Fruit fly (Drosophila melanogaster): ENCODE results near the gene ds.

Gene ds

dm6 chr2L:721757-722156 lies 7.0 kb upstream of the ds start:
- TF ChIP-seq CG8159 (tag; optimal IDR thresholded peaks at IDR 0.05): peak; percentile 66
- TF ChIP-seq gl (tag; optimal IDR thresholded peaks at IDR 0.05): no peak
- no peak for TF ChIP-seq D1 (tag; optimal IDR thresholded peaks at IDR 0.05)
- TF ChIP-seq Ets98B (GFP tag; IDR thresholded peaks at IDR 0.05): no peak
- no peak for TF ChIP-seq EcR (GFP tag; optimal IDR thresholded peaks at IDR 0.05)
- peak; percentile 8 for TF ChIP-seq Pif1B (GFP tag; optimal IDR thresholded peaks at IDR 0.05)
- TF ChIP-seq CG14655 (GFP tag; optimal IDR thresholded peaks at IDR 0.05): peak; percentile 12
- no peak for TF ChIP-seq CG4496 (GFP tag; IDR thresholded peaks at IDR 0.05)
- peak; percentile 36 for TF ChIP-seq CG15710 (tag; optimal IDR thresholded peaks at IDR 0.05)
- TF ChIP-seq rn (GFP tag; IDR thresholded peaks at IDR 0.05): no peak
- TF ChIP-seq CG32121 (GFP tag; IDR thresholded peaks at IDR 0.05): no peak
- no peak for TF ChIP-seq CG10348 (GFP tag; IDR thresholded peaks at IDR 0.05)
- TF ChIP-seq fd96Ca (GFP tag; IDR thresholded peaks at IDR 0.05): no peak
- TF ChIP-seq Snoo (tag; optimal IDR thresholded peaks at IDR 0.05): no peak
- TF ChIP-seq Pif1A (GFP tag; optimal IDR thresholded peaks at IDR 0.05): no peak
- TF ChIP-seq CG12605 (GFP tag; IDR thresholded peaks at IDR 0.05): no peak
- no peak for TF ChIP-seq CG13204 (GFP tag; optimal IDR thresholded peaks at IDR 0.05)
- no peak for TF ChIP-seq CG8301 (tag; optimal IDR thresholded peaks at IDR 0.05)
- TF ChIP-seq CG17806 (tag; optimal IDR thresholded peaks at IDR 0.05): peak; percentile 58
- peak; percentile 54 for TF ChIP-seq CG9948 (tag; optimal IDR thresholded peaks at IDR 0.05)
- no peak for TF ChIP-seq CG34367 (tag; optimal IDR thresholded peaks at IDR 0.05)

- TF ChIP-seq CG34367 (tag; optimal IDR thresholded peaks at IDR 0.05) (peak; percentile 77), CG9948 (tag; optimal IDR thresholded peaks at IDR 0.05) (peak; percentile 77), CG15710 (tag; optimal IDR thresholded peaks at IDR 0.05) (peak; percentile 88), CG32121 (GFP tag; IDR thresholded peaks at IDR 0.05) (no peak), CG10348 (GFP tag; IDR thresholded peaks at IDR 0.05) (no peak), Snoo (tag; optimal IDR thresholded peaks at IDR 0.05) (peak; percentile 51), rn (GFP tag; IDR thresholded peaks at IDR 0.05) (no peak), CG13204 (GFP tag; optimal IDR thresholded peaks at IDR 0.05) (peak; percentile 49), fd96Ca (GFP tag; IDR thresholded peaks at IDR 0.05) (peak; percentile 64; the same call in 2 of the 3 replicates), D1 (tag; optimal IDR thresholded peaks at IDR 0.05) (no peak), Pif1B (GFP tag; optimal IDR thresholded peaks at IDR 0.05) (peak; percentile 35), CG8159 (tag; optimal IDR thresholded peaks at IDR 0.05) (peak; percentile 86), Pif1A (GFP tag; optimal IDR thresholded peaks at IDR 0.05) (peak; percentile 66), gl (tag; optimal IDR thresholded peaks at IDR 0.05) (peak; percentile 62), CG8301 (tag; optimal IDR thresholded peaks at IDR 0.05) (peak; percentile 56), EcR (GFP tag; optimal IDR thresholded peaks at IDR 0.05) (peak; percentile 72), Ets98B (GFP tag; IDR thresholded peaks at IDR 0.05) (no peak; the same call in 1 of the 2 replicates), CG14655 (GFP tag; optimal IDR thresholded peaks at IDR 0.05) (peak; percentile 59), CG4496 (GFP tag; IDR thresholded peaks at IDR 0.05) (peak; percentile 46; the same call in 1 of the 3 replicates), CG12605 (GFP tag; IDR thresholded peaks at IDR 0.05) (peak; percentile 11; the same call in 1 of the 2 replicates), CG17806 (tag; optimal IDR thresholded peaks at IDR 0.05) (peak; percentile 75)
These were observed 3.6 kb upstream of the ds start for dm6 chr2L:718280-718871.

dm6 chr2L:717783-718182 lies 3.0 kb upstream of the ds start:
- TF ChIP-seq CG12605 (GFP tag; IDR thresholded peaks at IDR 0.05): no peak
- TF ChIP-seq CG13204 (GFP tag; optimal IDR thresholded peaks at IDR 0.05): no peak
- TF ChIP-seq gl (tag; optimal IDR thresholded peaks at IDR 0.05): no peak
- TF ChIP-seq CG15710 (tag; optimal IDR thresholded peaks at IDR 0.05): peak; percentile 48
- TF ChIP-seq CG34367 (tag; optimal IDR thresholded peaks at IDR 0.05): peak; percentile 11
- TF ChIP-seq CG8159 (tag; optimal IDR thresholded peaks at IDR 0.05): peak; percentile 67
- TF ChIP-seq CG9948 (tag; optimal IDR thresholded peaks at IDR 0.05): peak; percentile 55
- no peak for TF ChIP-seq EcR (GFP tag; optimal IDR thresholded peaks at IDR 0.05)
- peak; percentile 35 for TF ChIP-seq CG14655 (GFP tag; optimal IDR thresholded peaks at IDR 0.05)
- no peak for TF ChIP-seq fd96Ca (GFP tag; IDR thresholded peaks at IDR 0.05)
- TF ChIP-seq Ets98B (GFP tag; IDR thresholded peaks at IDR 0.05): no peak
- TF ChIP-seq CG4496 (GFP tag; IDR thresholded peaks at IDR 0.05): 0 out of 3 replicates have a peak, but pooled peaks have one; percentile 24
- TF ChIP-seq CG10348 (GFP tag; IDR thresholded peaks at IDR 0.05): no peak
- TF ChIP-seq Pif1B (GFP tag; optimal IDR thresholded peaks at IDR 0.05): peak; percentile 27
- peak; percentile 9 for TF ChIP-seq CG8301 (tag; optimal IDR thresholded peaks at IDR 0.05)
- peak; percentile 4 for TF ChIP-seq Pif1A (GFP tag; optimal IDR thresholded peaks at IDR 0.05)
- no peak for TF ChIP-seq rn (GFP tag; IDR thresholded peaks at IDR 0.05)
- TF ChIP-seq D1 (tag; optimal IDR thresholded peaks at IDR 0.05): peak; percentile 23
- TF ChIP-seq Snoo (tag; optimal IDR thresholded peaks at IDR 0.05): no peak
- peak; percentile 53 for TF ChIP-seq CG17806 (tag; optimal IDR thresholded peaks at IDR 0.05)

dm6 chr2L:716547-716946 lies 1.8 kb upstream of the ds start:
- TF ChIP-seq Pif1A (GFP tag; optimal IDR thresholded peaks at IDR 0.05) (peak; percentile 36), Ets98B (GFP tag; IDR thresholded peaks at IDR 0.05) (peak; percentile 56), CG8301 (tag; optimal IDR thresholded peaks at IDR 0.05) (peak; percentile 56), fd96Ca (GFP tag; IDR thresholded peaks at IDR 0.05) (peak; percentile 65; the same call in 2 of the 3 replicates), CG32121 (GFP tag; IDR thresholded peaks at IDR 0.05) (peak; percentile 61), CG4496 (GFP tag; IDR thresholded peaks at IDR 0.05) (peak; percentile 67; the same call in 2 of the 3 replicates), CG10348 (GFP tag; IDR thresholded peaks at IDR 0.05) (no peak), CG9948 (tag; optimal IDR thresholded peaks at IDR 0.05) (no peak), CG14655 (GFP tag; optimal IDR thresholded peaks at IDR 0.05) (peak; percentile 50), CG15710 (tag; optimal IDR thresholded peaks at IDR 0.05) (no peak)

- TF ChIP-seq rn (GFP tag; IDR thresholded peaks at IDR 0.05) (peak; percentile 96), Ets98B (GFP tag; IDR thresholded peaks at IDR 0.05) (peak; percentile 97), fd96Ca (GFP tag; IDR thresholded peaks at IDR 0.05) (peak; percentile 98), gl (tag; optimal IDR thresholded peaks at IDR 0.05) (peak; percentile 95), CG13204 (GFP tag; optimal IDR thresholded peaks at IDR 0.05) (peak; percentile 89), CG10348 (GFP tag; IDR thresholded peaks at IDR 0.05) (peak; percentile 88), CG32121 (GFP tag; IDR thresholded peaks at IDR 0.05) (peak; percentile 96), CG12605 (GFP tag; IDR thresholded peaks at IDR 0.05) (peak; percentile 94), CG8301 (tag; optimal IDR thresholded peaks at IDR 0.05) (peak; percentile 99), D1 (tag; optimal IDR thresholded peaks at IDR 0.05) (peak; percentile 96), CG9948 (tag; optimal IDR thresholded peaks at IDR 0.05) (peak; percentile 98), CG17806 (tag; optimal IDR thresholded peaks at IDR 0.05) (peak; percentile 98), CG34367 (tag; optimal IDR thresholded peaks at IDR 0.05) (peak; percentile 98), EcR (GFP tag; optimal IDR thresholded peaks at IDR 0.05) (peak; percentile 68), CG8159 (tag; optimal IDR thresholded peaks at IDR 0.05) (peak; percentile 97), Pif1A (GFP tag; optimal IDR thresholded peaks at IDR 0.05) (peak; percentile 99), Pif1B (GFP tag; optimal IDR thresholded peaks at IDR 0.05) (peak; percentile 98), CG15710 (tag; optimal IDR thresholded peaks at IDR 0.05) (peak; percentile 95), Snoo (tag; optimal IDR thresholded peaks at IDR 0.05) (peak; percentile 98), CG4496 (GFP tag; IDR thresholded peaks at IDR 0.05) (peak; percentile 98), CG14655 (GFP tag; optimal IDR thresholded peaks at IDR 0.05) (peak; percentile 98)
These were observed 686 bp upstream of the ds start for dm6 chr2L:715489-715849.

Data from whole organism, pupa.